Worm (Caenorhabditis elegans) whole organism, L1 larva: ENCODE data around the gene hsp-60.

ENCODE experiments used
- C04F5.9 ChIP-seq: sonication (generic microtip); optimal IDR thresholded peaks from 2 replicates; lab custom pipeline; 2016; ENCODE audit warnings: missing genetic modification characterization, missing compliant biosample characterization
- C16A3.4 ChIP-seq: fragments of 150-350 bp; optimal IDR thresholded peaks from 2 replicates; lab custom pipeline; 2014; ENCODE audit warnings: missing biosample characterization, missing genetic modification characterization
- C34B4.2 ChIP-seq: sonication (generic microtip); optimal IDR thresholded peaks from 2 replicates; lab custom pipeline; 2017; ENCODE audit warnings: mild to moderate bottlenecking, missing genetic modification characterization, missing compliant biosample characterization
- F16B12.6 ChIP-seq: fragments of 150-350 bp; optimal IDR thresholded peaks from 2 replicates; lab custom pipeline; 2014; ENCODE audit warnings: missing biosample characterization, missing genetic modification characterization
- Y116A8C.19 ChIP-seq: sonication (generic microtip); optimal IDR thresholded peaks from 2 replicates; lab custom pipeline; 2016; ENCODE audit warnings: missing compliant biosample characterization, missing genetic modification characterization, borderline replicate concordance
- ama-1 ChIP-seq: fragments of 150-350 bp; optimal IDR thresholded peaks from 2 replicates; lab custom pipeline; 2014
- ceh-63 ChIP-seq: fragments of 200-800 bp; sonication (Bioruptor generic); optimal IDR thresholded peaks from 2 replicates; lab custom pipeline; 2018; ENCODE audit warnings: mild to moderate bottlenecking, missing genetic modification characterization, missing compliant biosample characterization
- ceh-8 ChIP-seq: fragments of 200-800 bp; sonication (Bioruptor generic); optimal IDR thresholded peaks from 2 replicates; lab custom pipeline; 2018; ENCODE audit warnings: mild to moderate bottlenecking, missing genetic modification characterization, moderate library complexity, missing compliant biosample characterization
- ceh-88 ChIP-seq: fragments of 200-800 bp; sonication (Bioruptor generic); IDR thresholded peaks from 2 replicates; pipeline ENCODE4 v1.3.6; 2022; ENCODE audit warnings: missing genetic modification characterization, missing compliant biosample characterization
- ceh-90 ChIP-seq: sonication (generic microtip); optimal IDR thresholded peaks from 2 replicates; lab custom pipeline; 2016; ENCODE audit warnings: missing genetic modification characterization, missing compliant biosample characterization
- ces-1 ChIP-seq: fragments of 150-350 bp; optimal IDR thresholded peaks from 2 replicates; lab custom pipeline; 2014; ENCODE audit warnings: missing biosample characterization, missing genetic modification reagents, missing genetic modification characterization
- dpl-1 ChIP-seq, 3 experiments: fragments of 150-350 bp in 2 of 3; sonication (generic microtip) in 1 of 3; optimal IDR thresholded peaks; 2 replicates each; lab custom pipeline; 2014 to 2017; ENCODE audit warnings: missing biosample characterization in 3 of 3, missing genetic modification characterization in 3 of 3, missing genetic modification reagents in 3 of 3
- efl-3 ChIP-seq: fragments of 200-800 bp; sonication (Bioruptor generic); optimal IDR thresholded peaks from 2 replicates; lab custom pipeline; 2018; ENCODE audit warnings: mild to moderate bottlenecking, missing genetic modification characterization, missing compliant biosample characterization
- egl-27 ChIP-seq, 2 experiments: fragments of 150-350 bp in 1 of 2; sonication (generic microtip); optimal IDR thresholded peaks; 3 replicates each; lab custom pipeline; 2017 to 2018; ENCODE audit warnings: missing biosample characterization in 2 of 2, missing genetic modification characterization in 2 of 2, missing genetic modification reagents in 2 of 2
- elt-2 ChIP-seq: sonication (generic microtip); optimal IDR thresholded peaks from 2 replicates; lab custom pipeline; 2016; ENCODE audit warnings: missing genetic modification characterization, mild to moderate bottlenecking, inconsistent platforms, missing compliant biosample characterization, missing genetic modification reagents
- elt-3 ChIP-seq, 6 experiments: fragments of 150-350 bp in 1 of 6; sonication (generic microtip); optimal IDR thresholded peaks; 2 replicates each; lab custom pipeline; 2017 to 2018; ENCODE audit warnings: missing biosample characterization in 6 of 6, missing genetic modification characterization in 6 of 6, inconsistent platforms in 1 of 6
- ets-5 ChIP-seq: fragments of 200-800 bp; sonication (Bioruptor generic); IDR thresholded peaks from 2 replicates; pipeline ENCODE4 v1.3.6; 2022; ENCODE audit warnings: missing genetic modification characterization, missing compliant biosample characterization
- fkh-10 ChIP-seq: sonication (generic microtip); optimal IDR thresholded peaks from 2 replicates; lab custom pipeline; 2017; ENCODE audit warnings: missing biosample characterization, missing genetic modification reagents, missing genetic modification characterization
- fkh-4 ChIP-seq: sonication (generic microtip); optimal IDR thresholded peaks from 2 replicates; lab custom pipeline; 2016; ENCODE audit warnings: missing compliant biosample characterization, missing genetic modification characterization, borderline replicate concordance
- fkh-8 ChIP-seq: sonication (generic microtip); optimal IDR thresholded peaks from 2 replicates; lab custom pipeline; 2016; ENCODE audit warnings: mild to moderate bottlenecking, missing genetic modification characterization, missing compliant biosample characterization
- fos-1 ChIP-seq: fragments of 150-350 bp; optimal IDR thresholded peaks from 2 replicates; lab custom pipeline; 2014; ENCODE audit warnings: missing biosample characterization, missing genetic modification characterization
- hlh-17 ChIP-seq: fragments of 200-800 bp; sonication (Bioruptor generic); optimal IDR thresholded peaks from 2 replicates; lab custom pipeline; 2018; ENCODE audit warnings: missing genetic modification characterization, mild to moderate bottlenecking, missing compliant biosample characterization, moderate library complexity, borderline replicate concordance
- hpl-2 ChIP-seq: fragments of 150-350 bp; optimal IDR thresholded peaks from 2 replicates; lab custom pipeline; 2014; ENCODE audit warnings: missing biosample characterization, missing genetic modification reagents, missing genetic modification characterization
- isw-1 ChIP-seq: fragments of 200-800 bp; sonication (Bioruptor generic); IDR thresholded peaks from 2 replicates; pipeline ENCODE4 v1.3.6; 2022; ENCODE audit warnings: missing genetic modification characterization, missing compliant biosample characterization
- lin-13 ChIP-seq: fragments of 150-350 bp; optimal IDR thresholded peaks from 2 replicates; lab custom pipeline; 2014; ENCODE audit warnings: missing biosample characterization, missing genetic modification reagents, missing genetic modification characterization
- lin-14 ChIP-seq: fragments of 200-800 bp; sonication (Bioruptor generic); optimal IDR thresholded peaks from 2 replicates; lab custom pipeline; 2018; ENCODE audit warnings: mild to moderate bottlenecking, missing genetic modification characterization, moderate library complexity, missing compliant biosample characterization
- lin-35 ChIP-seq, 2 experiments: fragments of 150-350 bp; optimal IDR thresholded peaks; 2 replicates each; lab custom pipeline; 2014; ENCODE audit warnings: missing biosample characterization in 2 of 2, missing genetic modification characterization in 2 of 2, missing genetic modification reagents in 2 of 2
- lir-3 ChIP-seq: sonication (generic microtip); optimal IDR thresholded peaks from 2 replicates; lab custom pipeline; 2016; ENCODE audit warnings: mild to moderate bottlenecking, missing genetic modification characterization, moderate library complexity, missing compliant biosample characterization; ENCODE audit not compliant: poor library complexity
- lsy-2 ChIP-seq, 2 experiments: fragments of 150-350 bp; optimal IDR thresholded peaks; 2 replicates each; lab custom pipeline; 2014; ENCODE audit warnings: missing biosample characterization in 2 of 2, missing genetic modification characterization in 2 of 2
- mab-9 ChIP-seq: fragments of 200-800 bp; sonication (Bioruptor generic); IDR thresholded peaks from 2 replicates; pipeline ENCODE4 v1.3.6; 2022; ENCODE audit warnings: missing genetic modification reagents, missing genetic modification characterization, missing compliant biosample characterization
- mdl-1 ChIP-seq, 2 experiments: fragments of 150-350 bp; optimal IDR thresholded peaks; 2 replicates each; lab custom pipeline; 2014 to 2017; ENCODE audit warnings: missing biosample characterization in 2 of 2, missing genetic modification characterization in 2 of 2, inconsistent platforms in 1 of 2
- mef-2 ChIP-seq: fragments of 150-350 bp; optimal IDR thresholded peaks from 2 replicates; lab custom pipeline; 2014; ENCODE audit warnings: missing biosample characterization, missing genetic modification characterization
- mep-1 ChIP-seq: fragments of 150-350 bp; optimal IDR thresholded peaks from 2 replicates; lab custom pipeline; 2014; ENCODE audit warnings: missing biosample characterization, missing genetic modification characterization
- nhr-12 ChIP-seq: sonication (generic microtip); optimal IDR thresholded peaks from 2 replicates; lab custom pipeline; 2017; ENCODE audit warnings: missing biosample characterization, missing genetic modification characterization
- nhr-19 ChIP-seq: fragments of 200-800 bp; sonication (Bioruptor generic); conservative IDR thresholded peaks from 2 replicates; pipeline ENCODE4 v1.3.6; 2022; ENCODE audit warnings: missing genetic modification characterization, missing compliant biosample characterization
- nhr-20 ChIP-seq: sonication (generic microtip); optimal IDR thresholded peaks from 2 replicates; lab custom pipeline; 2016; ENCODE audit warnings: mild to moderate bottlenecking, missing genetic modification characterization, missing compliant biosample characterization
- nhr-47 ChIP-seq: sonication (generic microtip); optimal IDR thresholded peaks from 2 replicates; lab custom pipeline; 2016; ENCODE audit warnings: mild to moderate bottlenecking, missing genetic modification characterization, moderate library complexity, missing compliant biosample characterization
- nhr-71 ChIP-seq: sonication (generic microtip); optimal IDR thresholded peaks from 2 replicates; lab custom pipeline; 2016; ENCODE audit warnings: mild to moderate bottlenecking, missing genetic modification characterization, moderate library complexity, missing compliant biosample characterization
- nhr-76 ChIP-seq: sonication (generic microtip); optimal IDR thresholded peaks from 2 replicates; lab custom pipeline; 2017; ENCODE audit warnings: missing biosample characterization, missing genetic modification characterization
- nhr-77 ChIP-seq: fragments of 150-350 bp; optimal IDR thresholded peaks from 2 replicates; lab custom pipeline; 2014; ENCODE audit warnings: missing biosample characterization, missing genetic modification characterization
- nhr-85 ChIP-seq: sonication (generic microtip); peaks from one replicate; lab custom pipeline; 2016; ENCODE audit warnings: missing genetic modification characterization, inconsistent platforms, missing compliant biosample characterization
- pqm-1 ChIP-seq: sonication (generic microtip); optimal IDR thresholded peaks from 3 replicates; lab custom pipeline; 2017; ENCODE audit warnings: missing biosample characterization, missing genetic modification characterization
- rnt-1 ChIP-seq: sonication (generic microtip); optimal IDR thresholded peaks from 2 replicates; lab custom pipeline; 2016; ENCODE audit warnings: mild to moderate bottlenecking, missing genetic modification characterization, moderate library complexity, missing compliant biosample characterization
- snpc-4 ChIP-seq: fragments of 150-350 bp; optimal IDR thresholded peaks from 2 replicates; lab custom pipeline; 2014; ENCODE audit warnings: missing biosample characterization, missing genetic modification characterization
- snu-23 ChIP-seq: sonication (generic microtip); optimal IDR thresholded peaks from 2 replicates; lab custom pipeline; 2016; ENCODE audit warnings: missing genetic modification characterization, missing compliant biosample characterization
- sox-4 ChIP-seq: sonication (generic microtip); optimal IDR thresholded peaks from 2 replicates; lab custom pipeline; 2016; ENCODE audit warnings: missing genetic modification characterization, missing compliant biosample characterization
- sptf-1 ChIP-seq: fragments of 150-350 bp; optimal IDR thresholded peaks from 2 replicates; lab custom pipeline; 2014; ENCODE audit warnings: missing biosample characterization, missing genetic modification characterization
- swsn-7 ChIP-seq: sonication (generic microtip); optimal IDR thresholded peaks from 2 replicates; lab custom pipeline; 2016; ENCODE audit warnings: missing genetic modification characterization, missing compliant biosample characterization
- unc-130 ChIP-seq: fragments of 150-350 bp; optimal IDR thresholded peaks from 2 replicates; lab custom pipeline; 2017; ENCODE audit warnings: missing biosample characterization, missing genetic modification characterization, inconsistent platforms
- unc-30 ChIP-seq: sonication (generic microtip); optimal IDR thresholded peaks from 2 replicates; lab custom pipeline; 2017; ENCODE audit warnings: missing biosample characterization, missing genetic modification characterization
- xbp-1 ChIP-seq: sonication (generic microtip); optimal IDR thresholded peaks from 2 replicates; lab custom pipeline; 2016; ENCODE audit warnings: missing genetic modification characterization, missing compliant biosample characterization
- ztf-11 ChIP-seq, 2 experiments: sonication (generic microtip); optimal IDR thresholded peaks; 2 replicates each; lab custom pipeline; 2016 to 2017; ENCODE audit warnings: missing genetic modification characterization in 2 of 2, missing biosample characterization in 1 of 2, missing compliant biosample characterization in 1 of 2
- ztf-4 ChIP-seq: fragments of 150-350 bp; optimal IDR thresholded peaks from 2 replicates; lab custom pipeline; 2014; ENCODE audit warnings: missing biosample characterization, missing genetic modification characterization

hsp-60 gene

DNA sequence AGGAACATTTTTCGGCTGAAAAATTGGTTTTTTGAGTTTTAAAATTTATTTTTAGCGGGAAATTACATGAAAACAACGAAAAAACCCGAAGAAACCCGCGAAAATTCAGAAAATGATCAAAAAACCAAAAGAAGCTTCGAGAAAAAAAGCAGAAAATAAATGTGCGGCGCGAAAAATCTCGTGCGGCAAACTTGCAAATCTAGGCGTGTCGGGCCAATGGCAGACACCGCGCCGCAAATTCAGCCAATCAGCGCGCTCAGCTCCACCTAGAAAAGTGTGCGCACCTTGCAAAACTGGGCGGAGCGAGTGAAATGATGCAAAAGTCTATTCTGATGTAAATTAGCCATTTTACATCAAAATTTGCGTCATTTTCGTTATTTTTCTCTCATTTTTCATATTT lies 627 bp upstream of the hsp-60 start, which contains the start of gene Y22D7AL.10 (continued):
- TF ChIP-seq ztf-11 (tag; optimal IDR thresholded peaks at IDR 0.05; lab: Kevin White, UChicago) (peak; percentile 99 to 100), Y116A8C.19 (tag; lab: Kevin White, UChicago) (peak; percentile 31), swsn-7 (tag; lab: Kevin White, UChicago) (peak; percentile 99), nhr-12 (peak; percentile 72), C34B4.2 (tag; lab: Kevin White, UChicago) (peak; percentile 95), C04F5.9 (tag; lab: Kevin White, UChicago) (peak; percentile 95), fkh-8 (tag; lab: Kevin White, UChicago) (peak; percentile 99), lsy-2 (tag; optimal IDR thresholded peaks at IDR 0.05; lab: Kevin White, UChicago) (peak; percentile 97 to 98), ama-1 (lab: Kevin White, UChicago) (peak; percentile 78), elt-2 (peak; percentile 96), ceh-63 (GFP tag; lab: Kevin White, UChicago) (peak; percentile 85), efl-3 (peak; percentile 97), ztf-4 (tag; lab: Kevin White, UChicago) (peak; percentile 97), nhr-20 (tag; lab: Kevin White, UChicago) (peak; percentile 99), mab-9 (peak; percentile 99), ceh-8 (GFP tag; lab: Kevin White, UChicago) (peak; percentile 99), fos-1 (tag; lab: Kevin White, UChicago) (peak; percentile 92), mdl-1 (tag; optimal IDR thresholded peaks at IDR 0.05; lab: Kevin White, UChicago) (peak in 1 of 2 experiments; percentile 92), nhr-71 (tag; lab: Kevin White, UChicago) (peak; percentile 99), egl-27 (tag; optimal IDR thresholded peaks at IDR 0.05; lab: Kevin White, UChicago) (peak; percentile 38 to 66), pqm-1 (no peak), ces-1 (no peak), rnt-1 (tag; lab: Kevin White, UChicago) (peak; percentile 96), unc-130 (tag; lab: Kevin White, UChicago) (peak; percentile 97), ets-5 (GFP tag; lab: Robert Waterston, UW) (no peak), lin-14 (GFP tag; lab: Kevin White, UChicago) (peak; percentile 99), nhr-47 (tag; lab: Kevin White, UChicago) (peak; percentile 100), lin-13 (peak; percentile 99), sptf-1 (tag; lab: Kevin White, UChicago) (no peak), F16B12.6 (peak; percentile 67), sox-4 (peak; percentile 98), lin-35 (GFP tag; optimal IDR thresholded peaks at IDR 0.05; lab: Kevin White, UChicago) (peak; percentile 90 to 94), fkh-10 (GFP tag; lab: Kevin White, UChicago) (peak; percentile 97), nhr-19 (GFP tag; lab: Robert Waterston, UW) (peak; percentile 99), ceh-90 (tag; lab: Kevin White, UChicago) (peak; percentile 73), lir-3 (peak; percentile 97), unc-30 (tag; lab: Kevin White, UChicago) (peak; percentile 88), mef-2 (tag; lab: Kevin White, UChicago) (peak; percentile 85), hlh-17 (peak; percentile 65), ceh-88 (peak; percentile 99), mep-1 (tag; lab: Kevin White, UChicago) (peak; percentile 93), fkh-4 (tag; lab: Kevin White, UChicago) (peak; percentile 95), isw-1 (GFP tag; lab: Robert Waterston, UW) (peak; percentile 100), dpl-1 (GFP tag; optimal IDR thresholded peaks at IDR 0.05; lab: Kevin White, UChicago) (peak; percentile 90 to 93 (median 91)), snpc-4 (tag; lab: Kevin White, UChicago) (peak; percentile 90), nhr-77 (tag; lab: Kevin White, UChicago) (peak; percentile 92), snu-23 (GFP tag; lab: Kevin White, UChicago) (peak; percentile 99), xbp-1 (tag; lab: Kevin White, UChicago) (peak; percentile 100), elt-3 (tag; optimal IDR thresholded peaks at IDR 0.05; lab: Kevin White, UChicago) (peak in 3 of 6 experiments; percentile 86 to 97 (median 94)), C16A3.4 (peak; percentile 97), hpl-2 (GFP tag; lab: Kevin White, UChicago) (peak; percentile 97), nhr-85 (tag; lab: Kevin White, UChicago) (peak; percentile 99), nhr-76 (peak; percentile 100)
